Worm (Caenorhabditis elegans) whole organism, midembryonic: Measurements from ENCODE around the gene nex-3.

Experiments used
- T22C8.4 ChIP-seq: fragments of 200-800 bp; sonication (Bioruptor generic); IDR thresholded peaks from 2 replicates; pipeline ENCODE4 v1.3.6; 2022; ENCODE audit warnings: missing genetic modification characterization, missing compliant biosample characterization
- cog-1 ChIP-seq: sonication (generic microtip); optimal IDR thresholded peaks from 2 replicates; lab custom pipeline; 2016; ENCODE audit warnings: missing genetic modification characterization, missing compliant biosample characterization
- flt-1 ChIP-seq: fragments of 200-800 bp; sonication (Bioruptor generic); IDR thresholded peaks from 2 replicates; pipeline ENCODE4 v1.3.6; 2022; ENCODE audit warnings: missing genetic modification characterization, missing compliant biosample characterization
- ref-1 ChIP-seq: fragments of 200-800 bp; sonication (Bioruptor generic); conservative IDR thresholded peaks from 2 replicates; pipeline ENCODE4 v1.3.6; 2022; ENCODE audit warnings: missing genetic modification reagents, missing genetic modification characterization, missing compliant biosample characterization
- tab-1 ChIP-seq: fragments of 200-800 bp; sonication (Bioruptor generic); IDR thresholded peaks from 2 replicates; pipeline ENCODE4 v1.3.6; 2022; ENCODE audit warnings: missing genetic modification characterization, missing compliant biosample characterization
- ztf-23 ChIP-seq: fragments of 200-800 bp; sonication (Bioruptor generic); IDR thresholded peaks from 2 replicates; pipeline ENCODE4 v1.3.6; 2022; ENCODE audit warnings: missing genetic modification reagents, missing genetic modification characterization, missing compliant biosample characterization
- ztf-29 ChIP-seq: fragments of 200-800 bp; sonication (Bioruptor generic); IDR thresholded peaks from 2 replicates; pipeline ENCODE4 v1.3.6; 2022; ENCODE audit warnings: missing genetic modification reagents, missing genetic modification characterization, missing compliant biosample characterization

DNA sequence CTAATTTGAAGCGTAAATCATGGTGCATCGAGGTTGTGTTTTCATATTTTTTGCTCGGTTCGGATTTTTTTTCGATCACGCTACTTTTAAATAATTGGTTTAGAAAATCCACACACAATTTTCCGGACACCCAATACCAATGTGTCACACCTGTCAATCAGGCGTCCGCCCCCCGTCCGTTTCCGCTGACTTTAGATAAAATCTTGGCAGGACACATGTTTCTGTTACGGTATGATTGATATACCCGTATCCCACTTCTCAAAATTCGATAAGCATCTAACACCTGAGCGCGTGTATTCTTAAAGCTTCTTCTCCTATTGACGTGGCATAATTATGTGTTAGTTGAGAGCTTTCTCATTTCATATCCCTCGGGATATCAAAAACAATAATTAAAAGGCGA is 6.1 kb downstream of the nex-3 start:
- TF ChIP-seq flt-1 (GFP tag; lab: Robert Waterston, UW) (no peak), ref-1 (GFP tag; lab: Robert Waterston, UW) (no peak), cog-1 (tag; lab: Kevin White, UChicago) (no peak), ztf-23 (no peak), tab-1 (GFP tag; lab: Robert Waterston, UW) (no peak), ztf-29 (GFP tag; lab: Robert Waterston, UW) (no peak), T22C8.4 (GFP tag; lab: Robert Waterston, UW) (no peak)
